Worm (Caenorhabditis elegans) whole organism, L1 larva: ENCODE measurements around the gene oatr-1.

Experiments used
- alr-1 ChIP-seq: fragments of 200-800 bp; sonication (Bioruptor generic); optimal IDR thresholded peaks from 2 replicates; lab custom pipeline; 2018; ENCODE audit warnings: borderline replicate concordance, mild to moderate bottlenecking, missing genetic modification characterization, missing compliant biosample characterization
- aly-2 ChIP-seq: fragments of 150-350 bp; optimal IDR thresholded peaks from 2 replicates; lab custom pipeline; 2014; ENCODE audit warnings: missing biosample characterization, missing genetic modification characterization
- ama-1 ChIP-seq: fragments of 150-350 bp; optimal IDR thresholded peaks from 2 replicates; lab custom pipeline; 2014
- egl-27 ChIP-seq, 2 experiments: fragments of 150-350 bp in 1 of 2; sonication (generic microtip); optimal IDR thresholded peaks; 3 replicates each; lab custom pipeline; 2017 to 2018; ENCODE audit warnings: missing biosample characterization in 2 of 2, missing genetic modification characterization in 2 of 2, missing genetic modification reagents in 2 of 2
- elt-2 ChIP-seq: sonication (generic microtip); optimal IDR thresholded peaks from 2 replicates; lab custom pipeline; 2016; ENCODE audit warnings: missing genetic modification characterization, mild to moderate bottlenecking, inconsistent platforms, missing compliant biosample characterization, missing genetic modification reagents
- nhr-237 ChIP-seq: fragments of 150-350 bp; optimal IDR thresholded peaks from 2 replicates; lab custom pipeline; 2014; ENCODE audit warnings: missing biosample characterization, missing genetic modification characterization
- skn-1 ChIP-seq: fragments of 150-350 bp; optimal IDR thresholded peaks from 2 replicates; lab custom pipeline; 2014; ENCODE audit warnings: missing biosample characterization, missing genetic modification characterization
- unc-30 ChIP-seq: sonication (generic microtip); optimal IDR thresholded peaks from 2 replicates; lab custom pipeline; 2017; ENCODE audit warnings: missing biosample characterization, missing genetic modification characterization
- ztf-11 ChIP-seq, 2 experiments: sonication (generic microtip); optimal IDR thresholded peaks; 2 replicates each; lab custom pipeline; 2016 to 2017; ENCODE audit warnings: missing genetic modification characterization in 2 of 2, missing biosample characterization in 1 of 2, missing compliant biosample characterization in 1 of 2

- TF ChIP-seq egl-27 (tag; optimal IDR thresholded peaks at IDR 0.05; lab: Kevin White, UChicago) (no peak), ztf-11 (tag; optimal IDR thresholded peaks at IDR 0.05; lab: Kevin White, UChicago) (no peak), aly-2 (tag; lab: Kevin White, UChicago) (no peak), nhr-237 (tag; lab: Kevin White, UChicago) (no peak), unc-30 (tag; lab: Kevin White, UChicago) (no peak), elt-2 (tag; lab: Kevin White, UChicago) (peak; percentile 96), ama-1 (no peak), skn-1 (no peak), alr-1 (no peak)
Observed at ce11 chrIII:6396381-6396780, 399 bp upstream of the oatr-1 start.
